Worm (Caenorhabditis elegans) whole organism, late embryonic: ENCODE results near the gene Y46D2A.3.

Experiments
- F13H6.1 ChIP-seq: sonication (generic microtip); optimal IDR thresholded peaks from 2 replicates; lab custom pipeline; 2016; ENCODE audit warnings: missing genetic modification characterization, missing compliant biosample characterization
- ama-1 ChIP-seq: fragments of 150-350 bp; optimal IDR thresholded peaks from 2 replicates; lab custom pipeline; 2014
- ceh-34 ChIP-seq: sonication (generic microtip); optimal IDR thresholded peaks from 2 replicates; lab custom pipeline; 2016; ENCODE audit warnings: mild to moderate bottlenecking, missing genetic modification characterization, missing compliant biosample characterization
- eyg-1 ChIP-seq: sonication (generic microtip); optimal IDR thresholded peaks from 2 replicates; lab custom pipeline; 2016; ENCODE audit warnings: missing genotype, missing genetic modification characterization, missing compliant biosample characterization
- hlh-13 ChIP-seq: fragments of 200-800 bp; sonication (Bioruptor generic); optimal IDR thresholded peaks from 2 replicates; lab custom pipeline; 2018; ENCODE audit warnings: mild to moderate bottlenecking, missing genetic modification characterization, missing compliant biosample characterization
- lim-6 ChIP-seq: sonication (generic microtip); optimal IDR thresholded peaks from 2 replicates; lab custom pipeline; 2016; ENCODE audit warnings: missing genetic modification characterization, missing compliant biosample characterization
- nhr-11 ChIP-seq: fragments of 150-350 bp; optimal IDR thresholded peaks from 2 replicates; lab custom pipeline; 2014; ENCODE audit warnings: missing biosample characterization, missing genetic modification characterization
- odd-2 ChIP-seq: sonication (generic microtip); optimal IDR thresholded peaks from 2 replicates; lab custom pipeline; 2017; ENCODE audit warnings: antibody characterized with exemption, mild to moderate bottlenecking, missing genetic modification characterization, missing compliant biosample characterization
- rnt-1 ChIP-seq: sonication (generic microtip); optimal IDR thresholded peaks from 2 replicates; lab custom pipeline; 2016; ENCODE audit warnings: missing genetic modification characterization, missing compliant biosample characterization
- ztf-16 ChIP-seq: sonication (generic microtip); optimal IDR thresholded peaks from 2 replicates; lab custom pipeline; 2017; ENCODE audit warnings: missing genetic modification characterization, missing compliant biosample characterization

ce11 chrII:3349820-3350291, 22.9 kb upstream of the Y46D2A.3 start, which contains the start of gene F14D2.8:
- TF ChIP-seq odd-2 (tag; lab: Kevin White, UChicago) (no peak), ceh-34 (tag; lab: Kevin White, UChicago) (no peak), lim-6 (no peak), nhr-11 (tag; lab: Kevin White, UChicago) (no peak), hlh-13 (no peak), F13H6.1 (tag; lab: Kevin White, UChicago) (no peak), rnt-1 (no peak), ztf-16 (tag; lab: Kevin White, UChicago) (no peak), eyg-1 (tag; lab: Kevin White, UChicago) (no peak), ama-1 (lab: Kevin White, UChicago) (no peak)
